Fruit fly (Drosophila melanogaster) whole organism, embryonic: ENCODE measurements around the gene CG4820.

Experiments
- Ada2b ChIP-seq: fragments of 200-800 bp; sonication (Bioruptor generic); IDR thresholded peaks from 2 replicates; pipeline ENCODE4 v1.3.6; 2022; ENCODE audit warnings: missing biosample characterization, missing genetic modification characterization
- B-H1 ChIP-seq: fragments of 200-800 bp; sonication (Bioruptor generic); IDR thresholded peaks from 3 replicates; pipeline ENCODE4 v1.3.6; 2022; ENCODE audit warnings: missing biosample characterization, missing genetic modification characterization
- Bteb2 ChIP-seq: fragments of 200-800 bp; sonication (Bioruptor generic); optimal IDR thresholded peaks from 2 replicates; lab custom pipeline; 2016; ENCODE audit warnings: missing biosample characterization, missing genetic modification characterization
- CG12299 ChIP-seq: fragments of 200-800 bp; sonication (Bioruptor generic); optimal IDR thresholded peaks from 2 replicates; lab custom pipeline; 2018; ENCODE audit warnings: missing biosample characterization, mild to moderate bottlenecking, missing genetic modification characterization
- CG12769 ChIP-seq: fragments of 200-800 bp; sonication (Bioruptor generic); optimal IDR thresholded peaks from 2 replicates; lab custom pipeline; 2019; ENCODE audit warnings: missing biosample characterization, mild to moderate bottlenecking, missing genetic modification characterization, moderate library complexity
- CG13123 ChIP-seq: fragments of 200-800 bp; sonication (Bioruptor generic); optimal IDR thresholded peaks from 2 replicates; lab custom pipeline; 2016; ENCODE audit warnings: missing biosample characterization, missing genetic modification characterization
- CG1603 ChIP-seq: fragments of 200-800 bp; sonication (Bioruptor generic); optimal IDR thresholded peaks from 2 replicates; lab custom pipeline; 2019; ENCODE audit warnings: missing biosample characterization, mild to moderate bottlenecking, missing genetic modification characterization, moderate library complexity
- CG17829 ChIP-seq: fragments of 200-800 bp; optimal IDR thresholded peaks from 2 replicates; lab custom pipeline; 2019; ENCODE audit warnings: missing biosample characterization, mild to moderate bottlenecking, missing genetic modification characterization, moderate library complexity
- CG18011 ChIP-seq: fragments of 200-800 bp; sonication (Bioruptor generic); optimal IDR thresholded peaks from 2 replicates; lab custom pipeline; 2017; ENCODE audit warnings: missing biosample characterization, missing genetic modification characterization, mild to moderate bottlenecking, moderate library complexity, missing genotype
- CG2202 ChIP-seq: fragments of 200-800 bp; sonication (Bioruptor generic); optimal IDR thresholded peaks from 2 replicates; lab custom pipeline; 2018; ENCODE audit warnings: missing biosample characterization, mild to moderate bottlenecking, missing genetic modification characterization
- CG2889 ChIP-seq: fragments of 200-800 bp; sonication (Bioruptor generic); IDR thresholded peaks from 3 replicates; pipeline ENCODE4 v1.3.6; 2022; ENCODE audit warnings: missing biosample characterization, missing genetic modification characterization
- CG3726 ChIP-seq: fragments of 200-800 bp; sonication (Bioruptor generic); IDR thresholded peaks from 3 replicates; pipeline ENCODE4, ENCODE4 v1.3.6; 2022; ENCODE audit warnings: missing biosample characterization, missing genetic modification characterization
- CG4617 ChIP-seq: fragments of 200-800 bp; sonication (Bioruptor generic); optimal IDR thresholded peaks from 3 replicates; lab custom pipeline; 2016; ENCODE audit warnings: missing biosample characterization, missing genetic modification characterization, borderline replicate concordance
- CG6175 ChIP-seq: fragments of 200-800 bp; sonication (Bioruptor generic); IDR thresholded peaks from 3 replicates; pipeline ENCODE4 v1.3.6; 2022; ENCODE audit warnings: missing biosample characterization, missing genetic modification characterization
- CG6791 ChIP-seq: fragments of 200-800 bp; sonication (Bioruptor generic); IDR thresholded peaks from 3 replicates; pipeline ENCODE4 v1.3.6; 2022; ENCODE audit warnings: missing biosample characterization, missing genetic modification characterization; ENCODE audit not compliant: partially characterized antibody
- CG7357 ChIP-seq: fragments of 200-800 bp; sonication (Bioruptor generic); IDR thresholded peaks from 3 replicates; pipeline ENCODE4 v1.3.6; 2022; ENCODE audit warnings: missing biosample characterization, missing genetic modification characterization
- CG7987 ChIP-seq: fragments of 200-800 bp; sonication (Bioruptor generic); optimal IDR thresholded peaks from 2 replicates; lab custom pipeline; 2018; ENCODE audit warnings: missing biosample characterization, mild to moderate bottlenecking, missing genetic modification characterization, moderate library complexity
- Dll ChIP-seq: fragments of 200-800 bp; sonication (Bioruptor generic); IDR thresholded peaks from 4 replicates; pipeline ENCODE4 v1.3.6; 2022; ENCODE audit warnings: missing biosample characterization, missing genetic modification characterization; ENCODE audit not compliant: partially characterized antibody
- E2f2 ChIP-seq: fragments of 200-800 bp; sonication (Bioruptor generic); IDR thresholded peaks from 2 replicates; pipeline ENCODE4 v1.3.6; 2022; ENCODE audit warnings: missing biosample characterization, missing genetic modification characterization
- Fer3 ChIP-seq: fragments of 200-800 bp; sonication (Bioruptor generic); optimal IDR thresholded peaks from 2 replicates; lab custom pipeline; 2018; ENCODE audit warnings: missing biosample characterization, mild to moderate bottlenecking, missing genetic modification characterization, moderate library complexity
- H15 ChIP-seq: fragments of 200-800 bp; sonication (Bioruptor generic); IDR thresholded peaks from 3 replicates; pipeline ENCODE4 v1.3.6; 2022; ENCODE audit warnings: missing biosample characterization, missing genetic modification characterization
- HLHmδ ChIP-seq: fragments of 200-800 bp; sonication (Bioruptor generic); optimal IDR thresholded peaks from 2 replicates; lab custom pipeline; 2018; ENCODE audit warnings: missing biosample characterization, mild to moderate bottlenecking, missing genetic modification characterization, moderate library complexity
- Lim3 ChIP-seq: fragments of 200-800 bp; sonication (Bioruptor generic); IDR thresholded peaks from 2 replicates; pipeline ENCODE4 v1.3.6; 2022; ENCODE audit warnings: missing biosample characterization, missing genetic modification characterization
- Med ChIP-seq: fragments of 200-800 bp; sonication (Bioruptor generic); peaks from one replicate; lab custom pipeline; 2016; ENCODE audit warnings: missing biosample characterization, missing genetic modification characterization, mild to moderate bottlenecking, inconsistent platforms, moderate library complexity
- Nf-YA ChIP-seq: fragments of 200-800 bp; sonication (Bioruptor generic); IDR thresholded peaks from 2 replicates; pipeline ENCODE4 v1.3.6; 2022; ENCODE audit warnings: missing biosample characterization, missing genetic modification characterization
- Oaz ChIP-seq: fragments of 200-800 bp; sonication (Bioruptor generic); IDR thresholded peaks from 2 replicates; pipeline ENCODE4 v1.3.6; 2022; ENCODE audit warnings: missing biosample characterization, missing genetic modification characterization
- Oli ChIP-seq: fragments of 200-800 bp; sonication (Bioruptor generic); optimal IDR thresholded peaks from 2 replicates; lab custom pipeline; 2018; ENCODE audit warnings: missing biosample characterization, mild to moderate bottlenecking, missing genetic modification characterization, moderate library complexity
- Sry-δ ChIP-seq: fragments of 200-800 bp; sonication (Bioruptor generic); optimal IDR thresholded peaks from 2 replicates; lab custom pipeline; 2016; ENCODE audit warnings: missing biosample characterization, missing genetic modification characterization
- Taf1 ChIP-seq: fragments of 200-800 bp; sonication (Bioruptor generic); IDR thresholded peaks from 2 replicates; pipeline ENCODE4 v1.3.6; 2022; ENCODE audit warnings: missing biosample characterization, missing genetic modification characterization
- ac ChIP-seq: fragments of 200-800 bp; sonication (Bioruptor generic); optimal IDR thresholded peaks from 3 replicates; lab custom pipeline; 2017; ENCODE audit warnings: missing biosample characterization, mild to moderate bottlenecking, missing genetic modification characterization
- chinmo ChIP-seq: fragments of 200-800 bp; sonication (Bioruptor generic); IDR thresholded peaks from 4 replicates; pipeline ENCODE4 v1.3.6; 2022; ENCODE audit warnings: missing biosample characterization, missing genetic modification characterization; ENCODE audit not compliant: partially characterized antibody
- chn ChIP-seq: fragments of 200-800 bp; sonication (Bioruptor generic); optimal IDR thresholded peaks from 2 replicates; lab custom pipeline; 2016; ENCODE audit warnings: missing biosample characterization, missing genetic modification characterization
- cwo ChIP-seq: fragments of 200-800 bp; sonication (Bioruptor generic); optimal IDR thresholded peaks from 3 replicates; lab custom pipeline; 2017; ENCODE audit warnings: missing biosample characterization, missing genetic modification characterization, mild to moderate bottlenecking, moderate library complexity, missing genetic modification reagents
- disco-r ChIP-seq: fragments of 200-800 bp; sonication (Bioruptor generic); optimal IDR thresholded peaks from 2 replicates; lab custom pipeline; 2016; ENCODE audit warnings: missing biosample characterization, missing genetic modification characterization
- dmrt99B ChIP-seq: fragments of 200-800 bp; sonication (Bioruptor generic); optimal IDR thresholded peaks from 2 replicates; lab custom pipeline; 2018; ENCODE audit warnings: missing biosample characterization, mild to moderate bottlenecking, missing genetic modification characterization, moderate library complexity
- emc ChIP-seq: fragments of 200-800 bp; sonication (Bioruptor generic); optimal IDR thresholded peaks from 2 replicates; lab custom pipeline; 2016; ENCODE audit warnings: missing biosample characterization, missing genetic modification characterization
- ems ChIP-seq: fragments of 200-800 bp; sonication (Bioruptor generic); optimal IDR thresholded peaks from 3 replicates; lab custom pipeline; 2016; ENCODE audit warnings: missing biosample characterization, missing genetic modification characterization
- fd96Cb ChIP-seq: fragments of 200-800 bp; sonication (Bioruptor generic); optimal IDR thresholded peaks from 2 replicates; lab custom pipeline; 2018; ENCODE audit warnings: missing biosample characterization, mild to moderate bottlenecking, missing genetic modification characterization, moderate library complexity
- ind ChIP-seq: fragments of 200-800 bp; sonication (Bioruptor generic); optimal IDR thresholded peaks from 3 replicates; lab custom pipeline; 2016; ENCODE audit warnings: missing biosample characterization, missing genetic modification characterization
- insv ChIP-seq, 2 experiments: fragments of 200-800 bp; sonication (Bioruptor generic); optimal IDR thresholded peaks; 3 replicates each; lab custom pipeline; 2016 to 2018; ENCODE audit warnings: missing biosample characterization in 2 of 2, missing genetic modification characterization in 2 of 2
- lbe ChIP-seq: fragments of 200-800 bp; sonication (Bioruptor generic); optimal IDR thresholded peaks from 2 replicates; lab custom pipeline; 2016; ENCODE audit warnings: missing biosample characterization, mild to moderate bottlenecking, missing genetic modification characterization
- org-1 ChIP-seq: fragments of 200-800 bp; sonication (Bioruptor generic); optimal IDR thresholded peaks from 2 replicates; lab custom pipeline; 2017; ENCODE audit warnings: missing biosample characterization, missing genetic modification characterization
- otp ChIP-seq: fragments of 200-800 bp; sonication (Bioruptor generic); IDR thresholded peaks from 3 replicates; pipeline ENCODE4, ENCODE4 v1.3.6; 2022; ENCODE audit warnings: missing biosample characterization, missing genetic modification characterization
- pho ChIP-seq: fragments of 200-800 bp; sonication (Bioruptor generic); optimal IDR thresholded peaks from 2 replicates; lab custom pipeline; 2016; ENCODE audit warnings: missing biosample characterization, missing genetic modification characterization
- sna ChIP-seq: fragments of 200-800 bp; sonication (Bioruptor generic); IDR thresholded peaks from 2 replicates; pipeline ENCODE4 v1.3.6; 2022; ENCODE audit warnings: missing biosample characterization, missing genetic modification characterization; ENCODE audit not compliant: partially characterized antibody
- so ChIP-seq: fragments of 200-800 bp; sonication (Bioruptor generic); IDR thresholded peaks from 3 replicates; pipeline ENCODE4 v1.3.6; 2022; ENCODE audit warnings: missing biosample characterization, missing genetic modification characterization
- sr ChIP-seq: fragments of 200-800 bp; sonication (Bioruptor generic); IDR thresholded peaks from 3 replicates; pipeline ENCODE4 v1.3.6; 2022; ENCODE audit warnings: missing biosample characterization, missing genetic modification characterization
- ssp ChIP-seq: fragments of 200-800 bp; sonication (Bioruptor generic); IDR thresholded peaks from 2 replicates; pipeline ENCODE4 v1.3.6; 2022; ENCODE audit warnings: missing biosample characterization, missing genetic modification characterization
- tin ChIP-seq: fragments of 200-800 bp; sonication (Bioruptor generic); optimal IDR thresholded peaks from 3 replicates; lab custom pipeline; 2016; ENCODE audit warnings: missing biosample characterization, missing genetic modification characterization
- tup ChIP-seq: fragments of 200-800 bp; sonication (Bioruptor generic); optimal IDR thresholded peaks from 2 replicates; lab custom pipeline; 2016; ENCODE audit warnings: missing biosample characterization, mild to moderate bottlenecking, missing genetic modification characterization, moderate library complexity
- zfh2 ChIP-seq: fragments of 200-800 bp; sonication (Bioruptor generic); optimal IDR thresholded peaks from 2 replicates; lab custom pipeline; 2016; ENCODE audit warnings: missing biosample characterization, missing genetic modification characterization

CG4820 gene

DNA sequence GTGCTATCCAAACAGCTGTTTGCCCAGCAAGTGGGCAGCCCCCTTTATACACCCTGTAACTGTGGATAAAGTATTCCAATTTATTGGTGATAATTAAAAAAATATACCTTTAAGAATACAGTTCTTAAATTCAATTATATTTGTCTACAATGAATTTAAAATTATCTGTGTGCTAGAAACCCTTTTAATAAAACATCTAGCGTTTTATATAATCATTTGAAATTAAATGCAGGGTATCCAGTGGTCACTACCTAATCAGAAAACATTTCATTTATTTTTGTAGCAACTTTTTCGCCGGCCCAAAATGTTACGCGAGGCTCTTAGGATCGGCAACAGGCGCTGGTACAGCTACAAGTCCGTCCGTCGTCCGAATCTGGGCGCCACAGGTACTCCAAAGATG, 10.2 kb downstream of the CG4820 start, which contains the start of gene CG17726 (continued):
- TF ChIP-seq sr (GFP tag; lab: Robert Waterston, UW) (peak; percentile 76; the same call in 1 of the 3 replicates), CG13123 (peak; percentile 90), Nf-YA (GFP tag; lab: Robert Waterston, UW) (peak; percentile 96), Sry-δ (GFP tag; lab: Kevin White, UChicago) (peak; percentile 45), chn (GFP tag; lab: Kevin White, UChicago) (peak; percentile 94), dmrt99B (tag; lab: Kevin White, UChicago) (peak; percentile 97), CG2202 (tag; lab: Kevin White, UChicago) (peak; percentile 95), Med (peak; percentile 97), CG12769 (tag; lab: Kevin White, UChicago) (no peak), so (peak; percentile 99), lbe (GFP tag; lab: Kevin White, UChicago) (peak; percentile 83), Oli (tag; lab: Kevin White, UChicago) (peak; percentile 97), zfh2 (GFP tag; lab: Kevin White, UChicago) (peak; percentile 81), Taf1 (peak; percentile 94), otp (GFP tag; lab: Robert Waterston, UW) (peak; percentile 98), ssp (GFP tag; lab: Robert Waterston, UW) (peak; percentile 93), org-1 (GFP tag; lab: Kevin White, UChicago) (peak; percentile 93), CG18011 (GFP tag; lab: Kevin White, UChicago) (peak; percentile 83), insv (GFP tag; optimal IDR thresholded peaks at IDR 0.05; lab: Kevin White, UChicago) (peak in 1 of 2 experiments; percentile 60), Fer3 (tag; lab: Kevin White, UChicago) (peak; percentile 98), tin (GFP tag; lab: Kevin White, UChicago) (peak; percentile 95), CG3726 (GFP tag; lab: Robert Waterston, UW) (peak; percentile 95), CG7357 (peak; percentile 92), CG2889 (GFP tag; lab: Robert Waterston, UW) (peak; percentile 97), CG4617 (GFP tag; lab: Kevin White, UChicago) (peak; percentile 93), B-H1 (peak; percentile 97), Lim3 (GFP tag; lab: Robert Waterston, UW) (peak; percentile 92), cwo (GFP tag; lab: Kevin White, UChicago) (peak; percentile 89), CG12299 (tag; lab: Kevin White, UChicago) (peak; percentile 98), CG1603 (tag; lab: Kevin White, UChicago) (peak; percentile 91), CG7987 (GFP tag; lab: Kevin White, UChicago) (peak; percentile 65), chinmo (GFP tag; lab: Robert Waterston, UW) (no peak), H15 (GFP tag; lab: Robert Waterston, UW) (peak; percentile 97), CG6175 (GFP tag; lab: Robert Waterston, UW) (peak; percentile 87), Oaz (peak; percentile 97), disco-r (peak; percentile 85), ems (GFP tag; lab: Kevin White, UChicago) (peak; percentile 87), emc (GFP tag; lab: Kevin White, UChicago) (peak; percentile 54), E2f2 (peak; percentile 87), ac (GFP tag; lab: Kevin White, UChicago) (peak; percentile 92), fd96Cb (tag; lab: Kevin White, UChicago) (peak; percentile 97), CG17829 (peak; percentile 98), HLHmδ (no peak), ind (GFP tag; lab: Kevin White, UChicago) (peak; percentile 96), Dll (peak; percentile 32; the same call in 1 of the 4 replicates), pho (GFP tag; lab: Kevin White, UChicago) (peak; percentile 87), Ada2b (GFP tag; lab: Robert Waterston, UW) (peak; percentile 98), Bteb2 (GFP tag; lab: Kevin White, UChicago) (peak; percentile 93), tup (GFP tag; lab: Kevin White, UChicago) (peak; percentile 89), sna (GFP tag; lab: Robert Waterston, UW) (no peak), CG6791 (no peak)
